Worm (Caenorhabditis elegans): ENCODE results near the gene fbl-1.

Gene fbl-1

DNA sequence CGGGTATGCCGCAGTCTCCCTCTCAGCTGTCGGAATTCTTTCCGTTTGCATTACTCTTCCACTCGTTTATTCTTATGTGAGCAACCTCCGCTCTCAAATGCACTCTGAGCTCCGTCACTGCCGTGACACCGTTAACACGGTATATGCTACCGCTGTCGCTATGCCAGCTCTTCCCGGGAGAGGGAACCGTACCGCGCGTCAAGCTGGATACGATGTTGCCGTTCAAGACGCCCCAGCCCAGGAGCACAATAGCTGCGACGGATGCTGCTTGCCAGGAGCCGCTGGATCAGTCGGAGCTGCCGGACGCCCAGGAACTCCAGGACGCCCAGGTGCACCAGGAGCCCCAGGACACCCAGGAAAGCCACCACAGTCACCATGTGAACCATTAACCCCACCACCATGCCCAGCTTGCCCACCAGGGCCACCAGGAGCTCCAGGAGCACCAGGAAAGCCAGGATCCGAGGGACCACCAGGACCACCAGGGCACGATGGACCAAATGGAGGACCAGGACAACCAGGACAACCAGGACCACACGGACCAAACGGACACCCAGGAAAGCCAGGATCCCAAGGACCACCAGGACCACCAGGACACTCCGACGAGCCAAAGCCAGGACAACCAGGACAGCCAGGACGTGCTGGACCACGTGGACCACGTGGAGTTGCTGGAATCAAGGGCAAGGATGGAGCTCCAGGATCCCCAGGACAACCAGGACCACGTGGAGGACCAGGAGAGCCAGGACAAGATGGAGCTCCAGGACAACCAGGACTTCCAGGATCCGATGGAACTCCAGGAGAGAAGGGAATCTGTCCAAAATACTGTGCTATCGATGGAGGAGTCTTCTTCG lies 23.1 kb downstream of the fbl-1 start (continued):
- TF ChIP-seq lin-35 (GFP tag; optimal IDR thresholded peaks at IDR 0.05) (no peak), ama-1 (optimal IDR thresholded peaks at IDR 0.05) (no peak), ama-1 (GFP tag; optimal IDR thresholded peaks at IDR 0.05) (no peak), T26A5.8 (tag; optimal IDR thresholded peaks at IDR 0.05) (peak; percentile 10), ceh-100 (GFP tag; IDR thresholded peaks at IDR 0.05) (no peak), ztf-18 (tag; optimal IDR thresholded peaks at IDR 0.05) (peak; percentile 22), ztf-28 (GFP tag; IDR thresholded peaks at IDR 0.05) (peak; percentile 32; the same call in 1 of the 2 replicates), madf-3 (GFP tag; IDR thresholded peaks at IDR 0.05) (no peak), attf-6 (GFP tag; IDR thresholded peaks at IDR 0.05) (no peak), rpc-1 (optimal IDR thresholded peaks at IDR 0.05) (no peak), rpc-1 (tag; optimal IDR thresholded peaks at IDR 0.05) (no peak), ztf-3 (GFP tag; optimal IDR thresholded peaks at IDR 0.05) (no peak), sea-2 (GFP tag; IDR thresholded peaks at IDR 0.05) (no peak), F39B2.1 (GFP tag; IDR thresholded peaks at IDR 0.05) (no peak), egrh-3 (GFP tag; IDR thresholded peaks at IDR 0.05) (peak; percentile 90), zfh-2 (GFP tag; conservative IDR thresholded peaks at IDR 0.05) (peak; percentile 94), egl-44 (GFP tag; IDR thresholded peaks at IDR 0.05) (0 out of 2 replicates have a peak, but pooled peaks have one; percentile 39), rcor-1 (GFP tag; IDR thresholded peaks at IDR 0.05) (no peak), unc-62 (GFP tag; optimal IDR thresholded peaks at IDR 0.05) (no peak), nhr-90 (tag; optimal IDR thresholded peaks at IDR 0.05) (peak; percentile 18), mcd-1 (GFP tag; IDR thresholded peaks at IDR 0.05) (no peak), ceh-79 (tag; optimal IDR thresholded peaks at IDR 0.05) (peak; percentile 83), sptf-2 (GFP tag; optimal IDR thresholded peaks at IDR 0.05) (peak; percentile 14), rec-8 (tag; optimal IDR thresholded peaks at IDR 0.05) (no peak), let-526 (GFP tag; IDR thresholded peaks at IDR 0.05) (no peak), hmg-20 (GFP tag; IDR thresholded peaks at IDR 0.05) (no peak), dpff-1 (tag; optimal IDR thresholded peaks at IDR 0.05) (no peak), F33H1.4 (GFP tag; IDR thresholded peaks at IDR 0.05) (no peak), lsl-1 (GFP tag; optimal IDR thresholded peaks at IDR 0.05) (no peak), lin-40 (tag; optimal IDR thresholded peaks at IDR 0.05) (peak; percentile 54), repo-1 (tag; optimal IDR thresholded peaks at IDR 0.05) (peak; percentile 10), D2030.7 (GFP tag; IDR thresholded peaks at IDR 0.05) (no peak), mxl-1 (tag; optimal IDR thresholded peaks at IDR 0.05) (no peak)

DNA sequence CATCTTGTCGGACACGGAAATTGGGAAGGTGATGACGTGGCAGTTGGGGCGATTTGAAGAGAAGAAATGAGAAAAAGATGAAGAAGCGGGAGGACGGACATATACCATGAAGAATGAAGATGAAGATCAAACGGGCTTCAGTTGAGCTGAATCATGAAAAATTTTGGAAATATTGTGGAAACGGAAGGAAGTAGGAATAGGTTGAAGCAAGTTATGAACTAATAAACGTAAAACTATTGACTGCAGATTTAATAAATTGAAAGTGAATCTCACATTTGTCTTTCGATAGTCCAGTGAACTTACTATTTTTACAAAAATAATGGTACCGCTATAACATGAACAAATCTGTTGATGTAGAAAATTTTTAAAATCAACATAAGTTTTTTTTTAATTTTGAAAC lies 25.9 kb downstream of the fbl-1 start, which contains the start of gene lron-14:
TSS of gene lron-14 (minus strand) at position 101 of the 400 bp plus-strand sequence.
- TF ChIP-seq hmg-1.2 (GFP tag; IDR thresholded peaks at IDR 0.05) (no peak), ama-1 (optimal IDR thresholded peaks at IDR 0.05) (no peak), ama-1 (GFP tag; optimal IDR thresholded peaks at IDR 0.05) (no peak), F49E8.2 (tag; optimal IDR thresholded peaks at IDR 0.05; ENCODE audit: insufficient read depth) (no peak), efl-1 (GFP tag; optimal IDR thresholded peaks at IDR 0.05) (no peak), tbx-9 (tag; optimal IDR thresholded peaks at IDR 0.05; ENCODE audit: borderline replicate concordance) (no peak), akir-1 (GFP tag; optimal IDR thresholded peaks at IDR 0.05) (no peak), ztf-26 (tag; optimal IDR thresholded peaks at IDR 0.05) (no peak), xnd-1 (tag; optimal IDR thresholded peaks at IDR 0.05) (no peak), egl-18 (GFP tag; IDR thresholded peaks at IDR 0.05) (no peak)
